Worm (Caenorhabditis elegans) whole organism, young adult: ENCODE data around the gene str-175.

Experiments used
- B0035.1 ChIP-seq: sonication (generic microtip); optimal IDR thresholded peaks from 2 replicates; lab custom pipeline; 2016; ENCODE audit warnings: missing genetic modification characterization, mild to moderate bottlenecking, missing compliant biosample characterization, missing genotype, missing genetic modification reagents
- B0261.1 ChIP-seq: sonication (generic microtip); optimal IDR thresholded peaks from 2 replicates; lab custom pipeline; 2016; ENCODE audit warnings: mild to moderate bottlenecking, missing genetic modification characterization, moderate library complexity, missing compliant biosample characterization
- F23B12.7 ChIP-seq: sonication (generic microtip); optimal IDR thresholded peaks from 2 replicates; lab custom pipeline; 2017; ENCODE audit warnings: missing genetic modification characterization, mild to moderate bottlenecking, missing compliant biosample characterization, antibody characterized with exemption, moderate library complexity; ENCODE audit not compliant: insufficient read depth
- F57C9.4 ChIP-seq: sonication (generic microtip); optimal IDR thresholded peaks from 2 replicates; lab custom pipeline; 2017; ENCODE audit warnings: mild to moderate bottlenecking, missing genetic modification characterization, missing compliant biosample characterization
- K11D2.4 ChIP-seq: fragments of 200-800 bp; sonication (Bioruptor generic); IDR thresholded peaks from 2 replicates; pipeline ENCODE4 v1.3.6; 2022; ENCODE audit warnings: missing genetic modification reagents, missing genetic modification characterization, missing compliant biosample characterization
- K12H6.12 ChIP-seq: fragments of 200-800 bp; sonication (Bioruptor generic); optimal IDR thresholded peaks from 2 replicates; lab custom pipeline; 2018; ENCODE audit warnings: mild to moderate bottlenecking, missing genetic modification characterization, missing compliant biosample characterization
- T07F8.4 ChIP-seq: sonication (generic microtip); optimal IDR thresholded peaks from 2 replicates; lab custom pipeline; 2016; ENCODE audit warnings: mild to moderate bottlenecking, missing genetic modification characterization, moderate library complexity, missing compliant biosample characterization
- Y53F4B.3 ChIP-seq: fragments of 200-800 bp; sonication (Bioruptor generic); IDR thresholded peaks from 2 replicates; pipeline ENCODE4 v1.3.6; 2022; ENCODE audit warnings: missing genetic modification reagents, missing genetic modification characterization, missing compliant biosample characterization
- Y53G8AR.9 ChIP-seq: fragments of 200-800 bp; sonication (Bioruptor generic); conservative IDR thresholded peaks from 2 replicates; pipeline ENCODE4 v1.3.6; 2022; ENCODE audit warnings: missing genetic modification reagents, missing genetic modification characterization, missing compliant biosample characterization
- Y95B8A.8 ChIP-seq: fragments of 200-800 bp; sonication (Bioruptor generic); IDR thresholded peaks from 2 replicates; pipeline ENCODE4 v1.3.6; 2022; ENCODE audit warnings: missing genetic modification reagents, missing genetic modification characterization, missing compliant biosample characterization
- ZK185.1 ChIP-seq: sonication (generic microtip); optimal IDR thresholded peaks from 2 replicates; lab custom pipeline; 2016; ENCODE audit warnings: mild to moderate bottlenecking, missing genetic modification characterization, missing compliant biosample characterization; ENCODE audit not compliant: poor library complexity, severe bottlenecking
- aptf-2 ChIP-seq: fragments of 200-800 bp; sonication (Bioruptor generic); conservative IDR thresholded peaks from 2 replicates; pipeline ENCODE4 v1.3.6; 2022; ENCODE audit warnings: missing genetic modification reagents, missing genetic modification characterization, missing compliant biosample characterization
- attf-6 ChIP-seq: fragments of 200-800 bp; sonication (Bioruptor generic); IDR thresholded peaks from 2 replicates; pipeline ENCODE4 v1.3.6; 2022; ENCODE audit warnings: missing genetic modification reagents, missing genetic modification characterization, missing compliant biosample characterization
- ceh-100 ChIP-seq: fragments of 200-800 bp; sonication (Bioruptor generic); IDR thresholded peaks from 2 replicates; pipeline ENCODE4 v1.3.6; 2022; ENCODE audit warnings: missing genetic modification reagents, missing genetic modification characterization, missing compliant biosample characterization
- ceh-91 ChIP-seq: fragments of 200-800 bp; sonication (Bioruptor generic); IDR thresholded peaks from 2 replicates; pipeline ENCODE4 v1.3.6; 2022; ENCODE audit warnings: missing genetic modification reagents, missing genetic modification characterization, missing compliant biosample characterization
- chd-7 ChIP-seq: sonication (generic microtip); optimal IDR thresholded peaks from 2 replicates; lab custom pipeline; 2016; ENCODE audit warnings: mild to moderate bottlenecking, missing genetic modification characterization, moderate library complexity, missing compliant biosample characterization
- die-1 ChIP-seq: sonication (generic microtip); optimal IDR thresholded peaks from 2 replicates; lab custom pipeline; 2016; ENCODE audit warnings: missing genotype, mild to moderate bottlenecking, missing genetic modification characterization, missing compliant biosample characterization
- dox-1 ChIP-seq: fragments of 200-800 bp; sonication (Bioruptor generic); IDR thresholded peaks from 2 replicates; pipeline ENCODE4 v1.3.6; 2022; ENCODE audit warnings: missing genetic modification reagents, missing genetic modification characterization, missing compliant biosample characterization
- egl-44 ChIP-seq: fragments of 200-800 bp; sonication (Bioruptor generic); IDR thresholded peaks from 2 replicates; pipeline ENCODE4 v1.3.6; 2022; ENCODE audit warnings: missing genetic modification reagents, missing genetic modification characterization, missing compliant biosample characterization
- hmg-1.2 ChIP-seq: fragments of 200-800 bp; sonication (Bioruptor generic); IDR thresholded peaks from 2 replicates; pipeline ENCODE4 v1.3.6; 2022; ENCODE audit warnings: missing genetic modification reagents, missing genetic modification characterization, missing compliant biosample characterization
- hsf-1 ChIP-seq: fragments of 200-800 bp; sonication (Bioruptor generic); IDR thresholded peaks from 2 replicates; pipeline ENCODE4 v1.3.6; 2022; ENCODE audit warnings: missing genetic modification reagents, missing genetic modification characterization, missing compliant biosample characterization
- lag-1 ChIP-seq: fragments of 200-800 bp; sonication (Bioruptor generic); IDR thresholded peaks from 2 replicates; pipeline ENCODE4 v1.3.6; 2022; ENCODE audit warnings: missing genetic modification reagents, missing genetic modification characterization, missing compliant biosample characterization
- let-526 ChIP-seq: fragments of 200-800 bp; sonication (Bioruptor generic); IDR thresholded peaks from 2 replicates; pipeline ENCODE4 v1.3.6; 2022; ENCODE audit warnings: missing genetic modification reagents, missing genetic modification characterization, missing compliant biosample characterization
- let-607 ChIP-seq, 2 experiments: fragments of 200-800 bp in 1 of 2; sonication (Bioruptor generic) in 1 of 2; sonication (generic microtip) in 1 of 2; optimal IDR thresholded peaks; 2 replicates each; lab custom pipeline; 2016 to 2018; ENCODE audit warnings: mild to moderate bottlenecking in 2 of 2, missing compliant biosample characterization in 2 of 2, missing genetic modification characterization in 2 of 2, moderate library complexity in 2 of 2, missing genotype in 1 of 2
- lin-40 ChIP-seq: sonication (generic microtip); optimal IDR thresholded peaks from 2 replicates; lab custom pipeline; 2016; ENCODE audit warnings: missing genetic modification characterization, mild to moderate bottlenecking, missing compliant biosample characterization, missing genotype, missing genetic modification reagents
- lin-54 ChIP-seq: fragments of 200-800 bp; sonication (Bioruptor generic); optimal IDR thresholded peaks from 2 replicates; lab custom pipeline; 2018; ENCODE audit warnings: mild to moderate bottlenecking, missing genetic modification characterization, missing compliant biosample characterization
- lsy-27 ChIP-seq: sonication (generic microtip); optimal IDR thresholded peaks from 2 replicates; lab custom pipeline; 2017; ENCODE audit warnings: missing genetic modification characterization, mild to moderate bottlenecking, missing compliant biosample characterization, antibody characterized with exemption, missing genotype, borderline replicate concordance; ENCODE audit not compliant: insufficient read depth
- madf-3 ChIP-seq: fragments of 200-800 bp; sonication (Bioruptor generic); IDR thresholded peaks from 2 replicates; pipeline ENCODE4 v1.3.6; 2022; ENCODE audit warnings: missing genetic modification reagents, missing genetic modification characterization, missing compliant biosample characterization
- madf-6 ChIP-seq: fragments of 200-800 bp; sonication (Bioruptor generic); IDR thresholded peaks from 2 replicates; pipeline ENCODE4 v1.3.6; 2022; ENCODE audit warnings: missing genetic modification reagents, missing genetic modification characterization, missing compliant biosample characterization
- madf-8 ChIP-seq: fragments of 200-800 bp; sonication (Bioruptor generic); conservative IDR thresholded peaks from 2 replicates; pipeline ENCODE4 v1.3.6; 2022; ENCODE audit warnings: missing genetic modification reagents, missing genetic modification characterization, missing compliant biosample characterization
- mel-28 ChIP-seq: sonication (generic microtip); optimal IDR thresholded peaks from 2 replicates; lab custom pipeline; 2016; ENCODE audit warnings: borderline replicate concordance, mild to moderate bottlenecking, missing genetic modification characterization, missing compliant biosample characterization
- mxl-1 ChIP-seq: sonication (generic microtip); optimal IDR thresholded peaks from 2 replicates; lab custom pipeline; 2016; ENCODE audit warnings: missing genetic modification characterization, missing compliant biosample characterization
- nhr-179 ChIP-seq: sonication (generic microtip); optimal IDR thresholded peaks from 2 replicates; lab custom pipeline; 2016; ENCODE audit warnings: mild to moderate bottlenecking, missing genetic modification characterization, missing compliant biosample characterization
- snpc-1.1 ChIP-seq: sonication (generic microtip); optimal IDR thresholded peaks from 2 replicates; lab custom pipeline; 2017; ENCODE audit warnings: missing genetic modification characterization, mild to moderate bottlenecking, missing compliant biosample characterization, antibody characterized with exemption, moderate library complexity, missing genotype, missing genetic modification reagents; ENCODE audit not compliant: insufficient read depth
- somi-1 ChIP-seq: fragments of 200-800 bp; sonication (Bioruptor generic); optimal IDR thresholded peaks from 2 replicates; lab custom pipeline; 2018; ENCODE audit warnings: mild to moderate bottlenecking, missing genetic modification characterization, missing compliant biosample characterization
- xnd-1 ChIP-seq: sonication (generic microtip); optimal IDR thresholded peaks from 2 replicates; lab custom pipeline; 2016; ENCODE audit warnings: missing genotype, missing genetic modification reagents, missing genetic modification characterization, missing compliant biosample characterization
- ztf-25 ChIP-seq: fragments of 200-800 bp; sonication (Bioruptor generic); IDR thresholded peaks from 2 replicates; pipeline ENCODE4 v1.3.6; 2022; ENCODE audit warnings: missing genetic modification reagents, missing genetic modification characterization, missing compliant biosample characterization
- ztf-26 ChIP-seq: sonication (generic microtip); optimal IDR thresholded peaks from 2 replicates; lab custom pipeline; 2017; ENCODE audit warnings: missing genetic modification characterization, missing compliant biosample characterization
- ztf-3 ChIP-seq: fragments of 200-800 bp; sonication (Bioruptor generic); optimal IDR thresholded peaks from 2 replicates; lab custom pipeline; 2018; ENCODE audit warnings: mild to moderate bottlenecking, missing genetic modification characterization, missing compliant biosample characterization
- ztf-6 ChIP-seq: fragments of 200-800 bp; sonication (Bioruptor generic); IDR thresholded peaks from 2 replicates; pipeline ENCODE4 v1.3.6; 2022; ENCODE audit warnings: missing genetic modification reagents, missing genetic modification characterization, missing compliant biosample characterization

The str-175 gene

ce11 chrIV:4909039-4909438 is 38.6 kb upstream of the str-175 start, which contains the start of gene str-159:
str-159 (plus strand) TSS chrIV:4909339.
- no peak for TF ChIP-seq ceh-91 (GFP tag; lab: Robert Waterston, UW)
- no peak for TF ChIP-seq let-526 (GFP tag; lab: Robert Waterston, UW)
- TF ChIP-seq mel-28 (tag; lab: Kevin White, UChicago): no peak
- TF ChIP-seq F57C9.4 (tag; lab: Kevin White, UChicago): no peak
- TF ChIP-seq ztf-6 (GFP tag; lab: Robert Waterston, UW): no peak
- TF ChIP-seq somi-1: no peak
- no peak for TF ChIP-seq Y53F4B.3 (GFP tag; lab: Robert Waterston, UW)
- no peak for TF ChIP-seq ztf-3 (GFP tag; lab: Kevin White, UChicago)
- TF ChIP-seq xnd-1 (tag; lab: Kevin White, UChicago): no peak
- no peak for TF ChIP-seq Y95B8A.8 (GFP tag; lab: Robert Waterston, UW)
- TF ChIP-seq T07F8.4 (tag; lab: Kevin White, UChicago): no peak
- no peak for TF ChIP-seq madf-6
- no peak for TF ChIP-seq aptf-2
- no peak for TF ChIP-seq die-1 (tag; lab: Kevin White, UChicago)
- no peak for TF ChIP-seq attf-6 (GFP tag; lab: Robert Waterston, UW)
- TF ChIP-seq hmg-1.2 (GFP tag; lab: Robert Waterston, UW): no peak
- no peak for TF ChIP-seq B0035.1 (tag; lab: Kevin White, UChicago)
- TF ChIP-seq K12H6.12: no peak
- TF ChIP-seq, all 124 proteins: peak for 0

ce11 chrIV:4905645-4906135 is 35.2 kb upstream of the str-175 start, which contains the start of gene T08B6.4:
T08B6.4 (plus strand) TSS chrIV:4905695.
- TF ChIP-seq Y53F4B.3 (GFP tag; lab: Robert Waterston, UW) (no peak), lsy-27 (no peak)

ce11 chrIV:4903961-4904360 is 33.5 kb upstream of the str-175 start, which contains the start of gene str-161:
str-161 (minus strand) TSS chrIV:4904061.
- TF ChIP-seq egl-44 (GFP tag; lab: Robert Waterston, UW): no peak
- no peak for TF ChIP-seq lin-40
- no peak for TF ChIP-seq mxl-1 (tag; lab: Kevin White, UChicago)
- TF ChIP-seq chd-7: no peak
- TF ChIP-seq Y53G8AR.9 (GFP tag; lab: Robert Waterston, UW): no peak
- TF ChIP-seq ztf-25 (GFP tag; lab: Robert Waterston, UW): no peak
- TF ChIP-seq madf-3 (GFP tag; lab: Robert Waterston, UW): no peak
- TF ChIP-seq lin-54: no peak
- TF ChIP-seq lag-1 (GFP tag; lab: Robert Waterston, UW): no peak
- no peak for TF ChIP-seq snpc-1.1 (tag; lab: Kevin White, UChicago)

- TF ChIP-seq hsf-1: peak; percentile 92
Measured at ce11 chrIV:4898157-4898556, 27.7 kb upstream of the str-175 start.

ce11 chrIV:4897707-4898106 is 27.3 kb upstream of the str-175 start:
- TF ChIP-seq hsf-1: peak; percentile 95
- TF ChIP-seq, all 124 proteins: peak for 1; not testable (repeated sequence) for 123

- TF ChIP-seq ztf-26 (tag; lab: Kevin White, UChicago) (no peak), let-607 (tag; optimal IDR thresholded peaks at IDR 0.05; lab: Kevin White, UChicago) (no peak), madf-8 (GFP tag; lab: Robert Waterston, UW) (no peak), ceh-100 (GFP tag; lab: Robert Waterston, UW) (no peak), dox-1 (GFP tag; lab: Robert Waterston, UW) (no peak), ZK185.1 (tag; lab: Kevin White, UChicago) (no peak), F23B12.7 (tag; lab: Kevin White, UChicago) (no peak), nhr-179 (no peak), let-526 (GFP tag; lab: Robert Waterston, UW) (no peak), hsf-1 (no peak), K11D2.4 (GFP tag; lab: Robert Waterston, UW) (no peak), B0261.1 (tag; lab: Kevin White, UChicago) (no peak)
Measured at ce11 chrIV:4890543-4890942, 20.1 kb upstream of the str-175 start, which contains the start of gene T08B6.9. T08B6.9 (plus strand) TSS chrIV:4890843.
